Worm (Caenorhabditis elegans) whole organism, L4/young adult: ENCODE data around the gene ZK105.12.

ENCODE experiments used
- W03F9.2 ChIP-seq: fragments of 150-350 bp; optimal IDR thresholded peaks from 2 replicates; lab custom pipeline; 2014; ENCODE audit warnings: missing biosample characterization, missing genetic modification characterization
- dao-5 ChIP-seq: sonication (generic microtip); optimal IDR thresholded peaks from 2 replicates; lab custom pipeline; 2016; ENCODE audit warnings: missing genotype, missing genetic modification characterization, moderate library complexity, missing compliant biosample characterization
- him-1 ChIP-seq: sonication (generic microtip); optimal IDR thresholded peaks from 2 replicates; lab custom pipeline; 2016; ENCODE audit warnings: missing genotype, missing genetic modification reagents, missing genetic modification characterization, missing compliant biosample characterization

DNA sequence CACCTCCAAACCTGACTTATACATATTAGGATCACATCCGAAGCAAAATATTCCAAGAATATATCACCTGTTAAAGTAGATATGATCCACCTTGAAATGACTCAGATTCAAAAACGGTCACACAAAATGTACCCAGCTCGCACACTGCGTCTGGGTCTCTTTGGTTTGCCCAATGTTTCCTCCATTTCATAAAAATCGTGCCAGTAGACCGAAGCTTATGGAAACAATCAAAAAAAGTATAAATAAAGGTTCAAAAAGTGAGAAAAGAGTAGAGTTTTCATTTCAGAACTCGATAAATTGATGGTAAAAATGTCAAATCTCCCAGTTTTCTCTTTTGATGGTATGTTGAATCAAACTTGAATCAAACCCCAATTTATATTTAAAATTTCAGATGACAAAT is 21.8 kb upstream of the ZK105.12 start, which contains the start of gene srr-9:
- TF ChIP-seq dao-5 (tag; lab: Kevin White, UChicago) = no peak
- TF ChIP-seq him-1 = no peak
- no peak for TF ChIP-seq W03F9.2 (tag; lab: Kevin White, UChicago)
